Worm (Caenorhabditis elegans) whole organism, L4 larva: ENCODE results near the gene C49F5.5.

ENCODE experiments used
- D1046.2 ChIP-seq: fragments of 200-800 bp; sonication (Bioruptor generic); IDR thresholded peaks from 2 replicates; pipeline ENCODE4 v1.3.6; 2022; ENCODE audit warnings: missing genetic modification characterization, missing compliant biosample characterization
- F26F4.8 ChIP-seq: fragments of 200-800 bp; sonication (Bioruptor generic); conservative IDR thresholded peaks from 2 replicates; pipeline ENCODE4 v1.3.6; 2022; ENCODE audit warnings: missing genetic modification characterization, missing compliant biosample characterization
- F44E2.7 ChIP-seq: fragments of 200-800 bp; sonication (Bioruptor generic); IDR thresholded peaks from 2 replicates; pipeline ENCODE4 v2.1.2; 2022; ENCODE audit warnings: missing genetic modification characterization, missing compliant biosample characterization
- F49E8.2 ChIP-seq: sonication (generic microtip); optimal IDR thresholded peaks from 2 replicates; lab custom pipeline; 2016; ENCODE audit warnings: missing compliant biosample characterization, mild to moderate bottlenecking, missing genetic modification characterization, borderline replicate concordance
- R02D3.7 ChIP-seq: fragments of 150-350 bp; sonication (generic microtip); optimal IDR thresholded peaks from 3 replicates; lab custom pipeline; 2014; ENCODE audit warnings: missing biosample characterization, missing genetic modification characterization
- T20F7.1 ChIP-seq: fragments of 200-800 bp; sonication (Bioruptor generic); optimal IDR thresholded peaks from 2 replicates; lab custom pipeline; 2018; ENCODE audit warnings: mild to moderate bottlenecking, missing genetic modification characterization, missing compliant biosample characterization
- T26A8.4 ChIP-seq: fragments of 200-800 bp; sonication (Bioruptor generic); IDR thresholded peaks from 2 replicates; pipeline ENCODE4 v1.3.6; 2022; ENCODE audit warnings: missing genetic modification characterization, missing compliant biosample characterization
- Y105C5A.15 ChIP-seq: fragments of 200-800 bp; sonication (Bioruptor generic); IDR thresholded peaks from 2 replicates; pipeline ENCODE4 v1.3.6; 2022; ENCODE audit warnings: missing genetic modification characterization, missing compliant biosample characterization
- Y48G9A.11 ChIP-seq: fragments of 200-800 bp; sonication (Bioruptor generic); IDR thresholded peaks from 2 replicates; pipeline ENCODE4 v1.3.6; 2022; ENCODE audit warnings: missing genetic modification reagents, missing genetic modification characterization, missing compliant biosample characterization
- Y5F2A.4 ChIP-seq: fragments of 200-800 bp; sonication (Bioruptor generic); optimal IDR thresholded peaks from 2 replicates; lab custom pipeline; 2018; ENCODE audit warnings: mild to moderate bottlenecking, missing genetic modification characterization, missing compliant biosample characterization
- Y75B8A.6 ChIP-seq: fragments of 200-800 bp; sonication (Bioruptor generic); IDR thresholded peaks from 2 replicates; pipeline ENCODE4 v1.3.6; 2022; ENCODE audit warnings: missing genetic modification reagents, missing genetic modification characterization, missing compliant biosample characterization
- attf-4 ChIP-seq: sonication (generic microtip); optimal IDR thresholded peaks from 3 replicates; lab custom pipeline; 2017; ENCODE audit warnings: missing biosample characterization, missing genetic modification characterization
- ceh-20 ChIP-seq: fragments of 200-800 bp; sonication (Bioruptor generic); IDR thresholded peaks from 2 replicates; pipeline ENCODE4 v1.3.6; 2022; ENCODE audit warnings: missing genetic modification reagents, missing genetic modification characterization, missing compliant biosample characterization
- daf-16 ChIP-seq, 3 experiments: sonication (generic microtip); optimal IDR thresholded peaks; 2 replicates each; lab custom pipeline; 2016 to 2017; ENCODE audit warnings: missing genetic modification characterization in 3 of 3, missing genetic modification reagents in 3 of 3, mild to moderate bottlenecking in 2 of 3, missing compliant biosample characterization in 2 of 3, missing biosample characterization in 1 of 3, moderate library complexity in 1 of 3
- dve-1 ChIP-seq: sonication (generic microtip); optimal IDR thresholded peaks from 2 replicates; lab custom pipeline; 2017; ENCODE audit warnings: antibody characterized with exemption, mild to moderate bottlenecking, missing genetic modification characterization, missing compliant biosample characterization; ENCODE audit not compliant: insufficient read depth
- fkh-10 ChIP-seq: fragments of 150-350 bp; optimal IDR thresholded peaks from 2 replicates; lab custom pipeline; 2014; ENCODE audit warnings: missing biosample characterization, missing genetic modification reagents, missing genetic modification characterization
- gei-8 ChIP-seq: fragments of 200-800 bp; sonication (Bioruptor generic); optimal IDR thresholded peaks from 2 replicates; lab custom pipeline; 2018; ENCODE audit warnings: mild to moderate bottlenecking, missing genetic modification characterization, missing compliant biosample characterization
- hif-1 ChIP-seq, 2 experiments: sonication (generic microtip); optimal IDR thresholded peaks; 2 replicates each; lab custom pipeline; 2016 to 2017; ENCODE audit warnings: missing compliant biosample characterization in 2 of 2, missing genetic modification characterization in 2 of 2, missing genetic modification reagents in 2 of 2, missing genotype in 2 of 2, mild to moderate bottlenecking in 1 of 2
- hmg-1.1 ChIP-seq: fragments of 200-800 bp; sonication (Bioruptor generic); IDR thresholded peaks from 2 replicates; pipeline ENCODE4 v1.3.6; 2022; ENCODE audit warnings: missing genetic modification reagents, missing genetic modification characterization, missing compliant biosample characterization
- lin-13 ChIP-seq: fragments of 150-350 bp; optimal IDR thresholded peaks from 2 replicates; lab custom pipeline; 2014; ENCODE audit warnings: missing biosample characterization, missing genetic modification reagents, missing genetic modification characterization
- lin-39 ChIP-seq: fragments of 150-350 bp; optimal IDR thresholded peaks from 2 replicates; lab custom pipeline; 2014; ENCODE audit warnings: missing biosample characterization, missing genetic modification reagents, missing genetic modification characterization
- mdl-1 ChIP-seq, 2 experiments: fragments of 150-350 bp in 1 of 2; sonication (generic microtip) in 1 of 2; optimal IDR thresholded peaks; 2 replicates each; lab custom pipeline; 2014 to 2017; ENCODE audit warnings: missing biosample characterization in 2 of 2, missing genetic modification characterization in 2 of 2
- mes-2 ChIP-seq: sonication (generic microtip); optimal IDR thresholded peaks from 2 replicates; lab custom pipeline; 2016; ENCODE audit warnings: missing genotype, mild to moderate bottlenecking, missing genetic modification characterization, missing compliant biosample characterization; ENCODE audit not compliant: poor library complexity, severe bottlenecking
- mxl-3 ChIP-seq: fragments of 200-800 bp; sonication (Bioruptor generic); optimal IDR thresholded peaks from 2 replicates; lab custom pipeline; 2018; ENCODE audit warnings: mild to moderate bottlenecking, missing genetic modification characterization, missing compliant biosample characterization
- nhr-11 ChIP-seq: fragments of 150-350 bp; optimal IDR thresholded peaks from 2 replicates; lab custom pipeline; 2014; ENCODE audit warnings: missing biosample characterization, missing genetic modification characterization
- nhr-111 ChIP-seq: fragments of 200-800 bp; sonication (Bioruptor generic); optimal IDR thresholded peaks from 2 replicates; lab custom pipeline; 2018; ENCODE audit warnings: mild to moderate bottlenecking, missing genetic modification characterization, missing compliant biosample characterization
- nhr-41 ChIP-seq: fragments of 200-800 bp; sonication (Bioruptor generic); IDR thresholded peaks from 2 replicates; pipeline ENCODE4 v1.3.6; 2022; ENCODE audit warnings: missing genetic modification reagents, missing genetic modification characterization, missing compliant biosample characterization
- nhr-6 ChIP-seq: fragments of 150-350 bp; optimal IDR thresholded peaks from 2 replicates; lab custom pipeline; 2014; ENCODE audit warnings: missing biosample characterization, missing genetic modification characterization
- pqm-1 ChIP-seq: sonication (generic microtip); optimal IDR thresholded peaks from 2 replicates; lab custom pipeline; 2017; ENCODE audit warnings: missing biosample characterization, missing genetic modification characterization
- sdz-12 ChIP-seq: fragments of 200-800 bp; sonication (Bioruptor generic); optimal IDR thresholded peaks from 2 replicates; lab custom pipeline; 2018; ENCODE audit warnings: mild to moderate bottlenecking, missing genetic modification characterization, missing compliant biosample characterization
- set-16 ChIP-seq: fragments of 200-800 bp; sonication (Bioruptor generic); IDR thresholded peaks from 2 replicates; pipeline ENCODE4 v1.3.6; 2022; ENCODE audit warnings: missing genetic modification reagents, missing genetic modification characterization, missing compliant biosample characterization
- spr-1 ChIP-seq: sonication (generic microtip); optimal IDR thresholded peaks from 2 replicates; lab custom pipeline; 2016; ENCODE audit warnings: mild to moderate bottlenecking, missing genetic modification characterization, missing compliant biosample characterization
- tag-97 ChIP-seq: fragments of 200-800 bp; sonication (Bioruptor generic); IDR thresholded peaks from 2 replicates; pipeline ENCODE4 v1.3.6; 2022; ENCODE audit warnings: missing genetic modification characterization, missing compliant biosample characterization
- unc-130 ChIP-seq: sonication (generic microtip); optimal IDR thresholded peaks from 2 replicates; lab custom pipeline; 2016; ENCODE audit warnings: missing genetic modification reagents, missing genetic modification characterization, missing compliant biosample characterization
- unc-39 ChIP-seq: sonication (generic microtip); optimal IDR thresholded peaks from 2 replicates; lab custom pipeline; 2017; ENCODE audit warnings: missing biosample characterization, missing genetic modification characterization
- zip-11 ChIP-seq: fragments of 200-800 bp; sonication (Bioruptor generic); IDR thresholded peaks from 2 replicates; pipeline ENCODE4 v1.3.6; 2022; ENCODE audit warnings: missing genetic modification characterization, missing compliant biosample characterization

The C49F5.5 gene

DNA sequence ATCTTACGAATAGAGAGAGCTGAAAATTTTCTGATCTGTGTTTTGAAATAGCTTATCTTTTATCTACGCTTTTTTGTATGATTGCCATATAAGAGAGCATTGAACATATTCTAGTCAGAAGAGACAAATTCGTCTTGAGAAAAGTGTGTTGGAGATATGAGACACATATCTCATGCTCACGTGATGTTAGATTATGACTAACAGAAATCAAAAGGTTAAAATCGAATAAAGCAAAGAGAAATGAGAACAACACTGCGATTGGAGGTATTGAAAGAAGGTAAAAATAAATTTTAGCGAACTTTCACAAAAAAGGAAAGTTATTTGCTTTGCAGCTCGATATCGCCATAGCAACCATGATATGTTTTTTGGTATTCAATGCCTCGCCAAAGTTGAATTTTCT is 3.9 kb upstream of the C49F5.5 start, which contains the start of gene nhr-167:
Gene nhr-167 (minus strand): TSS at position 21 of the 400 bp plus-strand sequence.
- TF ChIP-seq nhr-111 (GFP tag; lab: Kevin White, UChicago) = no peak
- TF ChIP-seq T20F7.1 (GFP tag; lab: Kevin White, UChicago) = no peak
- no peak for TF ChIP-seq lin-39 (tag; lab: Kevin White, UChicago)
- no peak for TF ChIP-seq nhr-41
- no peak for TF ChIP-seq fkh-10 (GFP tag; lab: Kevin White, UChicago)
- no peak for TF ChIP-seq T26A8.4 (GFP tag; lab: Robert Waterston, UW)
- TF ChIP-seq nhr-11 = no peak
- TF ChIP-seq unc-39 (tag; lab: Kevin White, UChicago) = no peak
- TF ChIP-seq mes-2 (tag; lab: Kevin White, UChicago) = no peak
- no peak for TF ChIP-seq unc-130 (GFP tag; lab: Kevin White, UChicago)
- no peak for TF ChIP-seq mdl-1 (tag; optimal IDR thresholded peaks at IDR 0.05; lab: Kevin White, UChicago)
- TF ChIP-seq D1046.2 = no peak
- no peak for TF ChIP-seq hmg-1.1 (GFP tag; lab: Robert Waterston, UW)
- no peak for TF ChIP-seq hif-1 (tag; optimal IDR thresholded peaks at IDR 0.05; lab: Kevin White, UChicago)
- TF ChIP-seq set-16 = no peak

ce11 chrX:11983576-11984061 is 2.4 kb upstream of the C49F5.5 start, which contains the start of gene C49F5.3:
Gene C49F5.3 (minus strand): TSS chrX:11983626.
- TF ChIP-seq D1046.2 (no peak), mxl-3 (GFP tag; lab: Kevin White, UChicago) (no peak), mdl-1 (tag; optimal IDR thresholded peaks at IDR 0.05; lab: Kevin White, UChicago) (no peak), dve-1 (no peak), nhr-6 (tag; lab: Kevin White, UChicago) (no peak), gei-8 (GFP tag; lab: Kevin White, UChicago) (no peak), tag-97 (no peak), F49E8.2 (tag; lab: Kevin White, UChicago) (no peak), Y75B8A.6 (GFP tag; lab: Robert Waterston, UW) (no peak), F44E2.7 (GFP tag; lab: Robert Waterston, UW) (no peak), R02D3.7 (tag; lab: Kevin White, UChicago) (no peak), spr-1 (tag; lab: Kevin White, UChicago) (no peak), unc-39 (tag; lab: Kevin White, UChicago) (no peak)
- TF ChIP-seq, all 104 proteins: peak for 0

ce11 chrX:11987900-11988364 is 1.9 kb downstream of the C49F5.5 start, which contains the start of gene C49F5.6:
Gene C49F5.6 (plus strand): TSS chrX:11988314.
- TF ChIP-seq Y48G9A.11 (GFP tag; lab: Robert Waterston, UW) = no peak
- TF ChIP-seq daf-16 (GFP tag; optimal IDR thresholded peaks at IDR 0.05; lab: Kevin White, UChicago) = peak in 1 of 2 experiments; percentile 28
- TF ChIP-seq daf-16 (tag; optimal IDR thresholded peaks at IDR 0.05; lab: Kevin White, UChicago) = no peak

ce11 chrX:11992246-11992645 is 6.3 kb downstream of the C49F5.5 start:
- TF ChIP-seq unc-39 (tag; lab: Kevin White, UChicago) = no peak
- no peak for TF ChIP-seq attf-4 (tag; lab: Kevin White, UChicago)
- TF ChIP-seq pqm-1 (tag; lab: Kevin White, UChicago) = no peak
- no peak for TF ChIP-seq T26A8.4 (GFP tag; lab: Robert Waterston, UW)
- no peak for TF ChIP-seq daf-16 (GFP tag; optimal IDR thresholded peaks at IDR 0.05; lab: Kevin White, UChicago)
- TF ChIP-seq daf-16 (tag; optimal IDR thresholded peaks at IDR 0.05; lab: Kevin White, UChicago) = peak; percentile 92
- no peak for TF ChIP-seq sdz-12 (GFP tag; lab: Kevin White, UChicago)
- TF ChIP-seq F26F4.8 (GFP tag; lab: Robert Waterston, UW) = no peak
- TF ChIP-seq dve-1 = peak; percentile 72
- TF ChIP-seq Y105C5A.15 = no peak
- TF ChIP-seq zip-11 (GFP tag; lab: Robert Waterston, UW) = no peak
- no peak for TF ChIP-seq lin-13 (GFP tag; lab: Kevin White, UChicago)
- TF ChIP-seq ceh-20 (GFP tag; lab: Robert Waterston, UW) = no peak
- no peak for TF ChIP-seq Y5F2A.4 (GFP tag; lab: Kevin White, UChicago)
